Worm (Caenorhabditis elegans) whole organism, early embryonic: Measurements from ENCODE around the gene R148.8.

ENCODE experiments used
- ama-1 ChIP-seq: fragments of 150-350 bp; optimal IDR thresholded peaks from 2 replicates; lab custom pipeline; 2014

Gene R148.8

ce11 chrIII:3241361-3241760 is 50.1 kb downstream of the R148.8 start:
- TF ChIP-seq ama-1 (lab: Kevin White, UChicago), result no peak
